Worm (Caenorhabditis elegans) whole organism, L2 larva: ENCODE measurements around the gene W01A11.7.

Source experiments
- ama-1 ChIP-seq: fragments of 150-350 bp; optimal IDR thresholded peaks from 2 replicates; lab custom pipeline; 2018; ENCODE audit warnings: inconsistent platforms
- dmd-4 ChIP-seq: sonication (generic microtip); optimal IDR thresholded peaks from 2 replicates; lab custom pipeline; 2017; ENCODE audit warnings: missing biosample characterization, missing genetic modification characterization
- lin-39 ChIP-seq: fragments of 150-350 bp; optimal IDR thresholded peaks from 2 replicates; lab custom pipeline; 2014; ENCODE audit warnings: missing biosample characterization, missing genetic modification reagents, missing genetic modification characterization
- lsy-2 ChIP-seq, 2 experiments: fragments of 150-350 bp in 1 of 2; sonication (generic microtip) in 1 of 2; optimal IDR thresholded peaks; 2 replicates each; lab custom pipeline; 2014 to 2017; ENCODE audit warnings: missing biosample characterization in 2 of 2, missing genetic modification characterization in 2 of 2
- nhr-11 ChIP-seq: fragments of 150-350 bp; optimal IDR thresholded peaks from 2 replicates; lab custom pipeline; 2014; ENCODE audit warnings: missing biosample characterization, missing genetic modification characterization
- nhr-237 ChIP-seq: fragments of 150-350 bp; optimal IDR thresholded peaks from 2 replicates; lab custom pipeline; 2014; ENCODE audit warnings: missing biosample characterization, missing genetic modification characterization

- TF ChIP-seq nhr-237 (tag; lab: Kevin White, UChicago) (no peak), dmd-4 (tag; lab: Kevin White, UChicago) (no peak), nhr-11 (tag; lab: Kevin White, UChicago) (no peak), lin-39 (no peak), ama-1 (lab: Kevin White, UChicago) (no peak), lsy-2 (tag; optimal IDR thresholded peaks at IDR 0.05; lab: Kevin White, UChicago) (no peak)
Measured at ce11 chrV:6503158-6503557, 2.0 kb downstream of the W01A11.7 start.
